Worm (Caenorhabditis elegans): ENCODE data around the gene F18E3.13.

ce11 chrV:7409599-7409998 lies 6.4 kb upstream of the F18E3.13 start, which contains the start of gene R13D7.2:
- no peak for TF ChIP-seq ceh-36 (tag; optimal IDR thresholded peaks at IDR 0.05)
- no peak for TF ChIP-seq flt-1 (GFP tag; IDR thresholded peaks at IDR 0.05)
- no peak for TF ChIP-seq scrt-1 (GFP tag; IDR thresholded peaks at IDR 0.05)
- no peak for TF ChIP-seq ama-1 (optimal IDR thresholded peaks at IDR 0.05)
